Worm (Caenorhabditis elegans) whole organism, L1 larva: Measurements from ENCODE around the gene skr-20.

Experiments used
- C34B4.2 ChIP-seq: sonication (generic microtip); optimal IDR thresholded peaks from 2 replicates; lab custom pipeline; 2017; ENCODE audit warnings: mild to moderate bottlenecking, missing genetic modification characterization, missing compliant biosample characterization
- lsy-2 ChIP-seq, 2 experiments: fragments of 150-350 bp; optimal IDR thresholded peaks; 2 replicates each; lab custom pipeline; 2014; ENCODE audit warnings: missing biosample characterization in 2 of 2, missing genetic modification characterization in 2 of 2
- mab-9 ChIP-seq: fragments of 200-800 bp; sonication (Bioruptor generic); IDR thresholded peaks from 2 replicates; pipeline ENCODE4 v1.3.6; 2022; ENCODE audit warnings: missing genetic modification reagents, missing genetic modification characterization, missing compliant biosample characterization
- nhr-11 ChIP-seq: fragments of 150-350 bp; optimal IDR thresholded peaks from 2 replicates; lab custom pipeline; 2014; ENCODE audit warnings: missing biosample characterization, missing genetic modification characterization
- sox-4 ChIP-seq: sonication (generic microtip); optimal IDR thresholded peaks from 2 replicates; lab custom pipeline; 2016; ENCODE audit warnings: missing genetic modification characterization, missing compliant biosample characterization

DNA sequence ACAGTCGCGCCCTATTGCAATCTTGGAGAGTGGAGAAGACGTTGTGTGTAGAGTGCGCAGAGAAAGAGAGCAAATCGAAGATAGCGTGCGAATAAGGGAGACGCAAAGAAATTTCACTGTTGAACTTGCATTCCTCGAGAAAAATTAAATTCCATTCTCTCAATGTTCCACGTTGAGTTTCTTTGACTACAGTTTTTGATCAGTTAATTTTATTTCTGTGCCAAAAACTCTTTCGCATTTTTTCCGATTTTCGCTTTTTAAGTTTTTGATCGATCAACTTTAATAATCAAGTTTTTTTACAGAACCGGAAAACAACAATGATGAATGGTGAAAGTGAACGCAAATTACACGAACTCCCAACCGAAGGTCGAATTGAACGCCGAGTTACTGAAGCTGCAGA lies 13.8 kb upstream of the skr-20 start, which contains the start of gene K08H2.3:
- TF ChIP-seq mab-9 (GFP tag; lab: Robert Waterston, UW) = no peak
- no peak for TF ChIP-seq sox-4 (tag; lab: Kevin White, UChicago)
- TF ChIP-seq nhr-11 (tag; lab: Kevin White, UChicago) = no peak
- no peak for TF ChIP-seq lsy-2 (tag; optimal IDR thresholded peaks at IDR 0.05; lab: Kevin White, UChicago)
- no peak for TF ChIP-seq C34B4.2 (tag; lab: Kevin White, UChicago)
